Fruit fly (Drosophila melanogaster) whole organism, adult: ENCODE measurements around the gene CG4198.

Experiments
- CG11617 ChIP-seq: fragments of 200-800 bp; sonication (Bioruptor generic); optimal IDR thresholded peaks from 2 replicates; lab custom pipeline; 2017; ENCODE audit warnings: mild to moderate bottlenecking, missing biosample characterization, missing genetic modification reagents, missing genetic modification characterization
- CG12768 ChIP-seq: fragments of 200-800 bp; sonication (Bioruptor generic); optimal IDR thresholded peaks from 2 replicates; lab custom pipeline; 2017; ENCODE audit warnings: missing biosample characterization, missing genetic modification characterization, mild to moderate bottlenecking, moderate library complexity, missing genetic modification reagents
- CG14711 ChIP-seq: fragments of 200-800 bp; sonication (Bioruptor generic); optimal IDR thresholded peaks from 2 replicates; lab custom pipeline; 2018; ENCODE audit warnings: missing biosample characterization, mild to moderate bottlenecking, missing genetic modification characterization, moderate library complexity
- CG1620 ChIP-seq: fragments of 200-800 bp; sonication (Bioruptor generic); optimal IDR thresholded peaks from 2 replicates; lab custom pipeline; 2016; ENCODE audit warnings: missing biosample characterization, missing genetic modification characterization
- CG33017 ChIP-seq: fragments of 200-800 bp; sonication (Bioruptor generic); optimal IDR thresholded peaks from 2 replicates; lab custom pipeline; 2018; ENCODE audit warnings: missing biosample characterization, mild to moderate bottlenecking, missing genetic modification characterization, moderate library complexity
- CG5204 ChIP-seq: fragments of 200-800 bp; sonication (Bioruptor generic); optimal IDR thresholded peaks from 2 replicates; lab custom pipeline; 2016; ENCODE audit warnings: missing biosample characterization, missing genetic modification characterization
- CG7045 ChIP-seq: fragments of 200-800 bp; sonication (Bioruptor generic); optimal IDR thresholded peaks from 2 replicates; lab custom pipeline; 2017; ENCODE audit warnings: missing biosample characterization, mild to moderate bottlenecking, missing genetic modification characterization
- CG7101 ChIP-seq: fragments of 200-800 bp; sonication (Bioruptor generic); optimal IDR thresholded peaks from 2 replicates; lab custom pipeline; 2018; ENCODE audit warnings: missing biosample characterization, mild to moderate bottlenecking, missing genetic modification characterization, moderate library complexity
- Clk ChIP-seq: fragments of 200-800 bp; sonication (Bioruptor generic); optimal IDR thresholded peaks from 2 replicates; lab custom pipeline; 2017; ENCODE audit warnings: missing biosample characterization, missing genetic modification characterization
- Crg-1 ChIP-seq: fragments of 200-800 bp; sonication (Bioruptor generic); optimal IDR thresholded peaks from 2 replicates; lab custom pipeline; 2016; ENCODE audit warnings: missing biosample characterization, missing genetic modification characterization
- Hr96 ChIP-seq: fragments of 200-800 bp; sonication (Bioruptor generic); optimal IDR thresholded peaks from 2 replicates; lab custom pipeline; 2016; ENCODE audit warnings: missing biosample characterization, missing genetic modification characterization
- Mnt ChIP-seq: fragments of 200-800 bp; sonication (Bioruptor generic); optimal IDR thresholded peaks from 2 replicates; lab custom pipeline; 2016; ENCODE audit warnings: missing biosample characterization, mild to moderate bottlenecking, missing genetic modification characterization
- bab1 ChIP-seq: fragments of 200-800 bp; sonication (Bioruptor generic); optimal IDR thresholded peaks from 3 replicates; lab custom pipeline; 2019; ENCODE audit warnings: missing biosample characterization, mild to moderate bottlenecking, missing genetic modification characterization, moderate library complexity
- cic ChIP-seq: fragments of 200-800 bp; sonication (Bioruptor generic); optimal IDR thresholded peaks from 2 replicates; lab custom pipeline; 2017; ENCODE audit warnings: missing biosample characterization, mild to moderate bottlenecking, missing genetic modification characterization, moderate library complexity
- cnc ChIP-seq, 2 experiments: fragments of >200 bp; optimal IDR thresholded peaks; 2 replicates each; lab custom pipeline; 2017
- kay ChIP-seq: fragments of 200-800 bp; sonication (Bioruptor generic); peaks from one replicate; lab custom pipeline; 2016; ENCODE audit warnings: missing biosample characterization, missing genetic modification characterization, borderline replicate concordance
- ovo ChIP-seq: fragments of 200-800 bp; sonication (Bioruptor generic); optimal IDR thresholded peaks from 2 replicates; lab custom pipeline; 2016; ENCODE audit warnings: missing biosample characterization, missing genetic modification characterization
- pad ChIP-seq: fragments of 200-800 bp; sonication (Bioruptor generic); optimal IDR thresholded peaks from 3 replicates; lab custom pipeline; 2017; ENCODE audit warnings: missing biosample characterization, missing genetic modification characterization, mild to moderate bottlenecking, moderate library complexity, missing genetic modification reagents
- tj ChIP-seq: fragments of 200-800 bp; sonication (Bioruptor generic); optimal IDR thresholded peaks from 3 replicates; lab custom pipeline; 2017; ENCODE audit warnings: missing biosample characterization, mild to moderate bottlenecking, missing genetic modification characterization, moderate library complexity
- toe ChIP-seq: fragments of 200-800 bp; sonication (Bioruptor generic); optimal IDR thresholded peaks from 2 replicates; lab custom pipeline; 2016; ENCODE audit warnings: missing biosample characterization, missing genetic modification characterization

Gene CG4198

dm6 chrX:5338435-5338834, 25.4 kb downstream of the CG4198 start:
- TF ChIP-seq CG14711 (tag; lab: Kevin White, UChicago) (no peak), cic (no peak), toe (GFP tag; lab: Kevin White, UChicago) (no peak), kay (GFP tag; lab: Kevin White, UChicago) (no peak), CG12768 (GFP tag; lab: Kevin White, UChicago) (no peak), Mnt (GFP tag; lab: Kevin White, UChicago) (no peak), CG5204 (GFP tag; lab: Kevin White, UChicago) (no peak), cnc (optimal IDR thresholded peaks at IDR 0.05; lab: Kevin White, UChicago) (no peak), CG7045 (GFP tag; lab: Kevin White, UChicago) (no peak), CG33017 (no peak), ovo (GFP tag; lab: Kevin White, UChicago) (no peak), bab1 (GFP tag; lab: Kevin White, UChicago) (no peak), Crg-1 (no peak), CG11617 (GFP tag; lab: Kevin White, UChicago) (no peak), tj (GFP tag; lab: Kevin White, UChicago) (no peak), CG1620 (no peak), pad (GFP tag; lab: Kevin White, UChicago) (no peak)

dm6 chrX:5339970-5340369, 26.9 kb downstream of the CG4198 start, which contains the start of gene SK:
Gene SK (plus strand): TSS chrX:5340236.
- TF ChIP-seq tj (GFP tag; lab: Kevin White, UChicago) (no peak), CG33017 (no peak), Crg-1 (no peak), toe (GFP tag; lab: Kevin White, UChicago) (no peak), pad (GFP tag; lab: Kevin White, UChicago) (no peak), CG7101 (tag; lab: Kevin White, UChicago) (no peak), Hr96 (no peak), CG1620 (no peak), ovo (GFP tag; lab: Kevin White, UChicago) (no peak), cic (no peak), CG5204 (GFP tag; lab: Kevin White, UChicago) (no peak)

dm6 chrX:5349899-5350575, 37.0 kb downstream of the CG4198 start:
- no peak for TF ChIP-seq kay (GFP tag; lab: Kevin White, UChicago)
- TF ChIP-seq CG33017 = no peak
- TF ChIP-seq Crg-1 = no peak
- TF ChIP-seq CG5204 (GFP tag; lab: Kevin White, UChicago) = no peak
- TF ChIP-seq bab1 (GFP tag; lab: Kevin White, UChicago) = no peak
- no peak for TF ChIP-seq toe (GFP tag; lab: Kevin White, UChicago)
- no peak for TF ChIP-seq CG14711 (tag; lab: Kevin White, UChicago)
- TF ChIP-seq ovo (GFP tag; lab: Kevin White, UChicago) = no peak
- no peak for TF ChIP-seq CG11617 (GFP tag; lab: Kevin White, UChicago)
- TF ChIP-seq Mnt (GFP tag; lab: Kevin White, UChicago) = no peak
- TF ChIP-seq CG12768 (GFP tag; lab: Kevin White, UChicago) = no peak

dm6 chrX:5357035-5357434, 44.0 kb downstream of the CG4198 start:
- TF ChIP-seq CG11617 (GFP tag; lab: Kevin White, UChicago) (no peak), CG1620 (no peak), Mnt (GFP tag; lab: Kevin White, UChicago) (no peak), CG7101 (tag; lab: Kevin White, UChicago) (no peak), Hr96 (no peak), CG7045 (GFP tag; lab: Kevin White, UChicago) (no peak), cnc (optimal IDR thresholded peaks at IDR 0.05; lab: Kevin White, UChicago) (no peak), CG33017 (no peak), CG14711 (tag; lab: Kevin White, UChicago) (no peak), Clk (GFP tag; lab: Kevin White, UChicago) (no peak), CG5204 (GFP tag; lab: Kevin White, UChicago) (no peak), tj (GFP tag; lab: Kevin White, UChicago) (no peak), ovo (GFP tag; lab: Kevin White, UChicago) (no peak)

dm6 chrX:5358813-5359212, 45.8 kb downstream of the CG4198 start:
- TF ChIP-seq CG14711 (tag; lab: Kevin White, UChicago) = no peak
- TF ChIP-seq CG11617 (GFP tag; lab: Kevin White, UChicago) = no peak

dm6 chrX:5363116-5363515, 50.1 kb downstream of the CG4198 start:
- TF ChIP-seq Hr96 (no peak), CG5204 (GFP tag; lab: Kevin White, UChicago) (no peak), CG7045 (GFP tag; lab: Kevin White, UChicago) (no peak), CG11617 (GFP tag; lab: Kevin White, UChicago) (no peak), CG1620 (no peak), bab1 (GFP tag; lab: Kevin White, UChicago) (no peak), toe (GFP tag; lab: Kevin White, UChicago) (no peak), cic (no peak), ovo (GFP tag; lab: Kevin White, UChicago) (no peak), cnc (optimal IDR thresholded peaks at IDR 0.05; lab: Kevin White, UChicago) (no peak), tj (GFP tag; lab: Kevin White, UChicago) (no peak), pad (GFP tag; lab: Kevin White, UChicago) (no peak), Mnt (GFP tag; lab: Kevin White, UChicago) (no peak), CG7101 (tag; lab: Kevin White, UChicago) (no peak), CG33017 (no peak), kay (GFP tag; lab: Kevin White, UChicago) (no peak), Crg-1 (no peak), Clk (GFP tag; lab: Kevin White, UChicago) (no peak)
